Worm (Caenorhabditis elegans) whole organism, early embryonic: ENCODE data around the gene F55E10.4.

Experiments used
- B0310.2 ChIP-seq: sonication (generic microtip); optimal IDR thresholded peaks from 2 replicates; lab custom pipeline; 2016; ENCODE audit warnings: mild to moderate bottlenecking, missing genetic modification characterization, missing compliant biosample characterization
- ama-1 ChIP-seq: fragments of 150-350 bp; optimal IDR thresholded peaks from 2 replicates; lab custom pipeline; 2014
- hnd-1 ChIP-seq: sonication (generic microtip); optimal IDR thresholded peaks from 2 replicates; lab custom pipeline; 2016; ENCODE audit warnings: missing genetic modification characterization, missing compliant biosample characterization
- sea-1 ChIP-seq: fragments of 200-800 bp; sonication (Bioruptor generic); conservative IDR thresholded peaks from 2 replicates; pipeline ENCODE4 v1.3.6; 2022; ENCODE audit warnings: missing genetic modification characterization, missing compliant biosample characterization
- tbx-11 ChIP-seq: fragments of 200-800 bp; sonication (Bioruptor generic); IDR thresholded peaks from 2 replicates; pipeline ENCODE4 v1.3.6; 2022; ENCODE audit warnings: missing genetic modification characterization, missing compliant biosample characterization
- tbx-37 ChIP-seq: fragments of 200-800 bp; sonication (Bioruptor generic); conservative IDR thresholded peaks from 2 replicates; pipeline ENCODE4 v1.3.6; 2022; ENCODE audit warnings: missing genetic modification reagents, missing genetic modification characterization, missing compliant biosample characterization

ce11 chrX:8307600-8307999, 20.1 kb downstream of the F55E10.4 start, which contains the start of gene R09F10.5:
- TF ChIP-seq sea-1 (GFP tag; lab: Robert Waterston, UW) (no peak), hnd-1 (tag; lab: Kevin White, UChicago) (no peak), ama-1 (lab: Kevin White, UChicago) (no peak), B0310.2 (tag; lab: Kevin White, UChicago) (no peak), tbx-11 (GFP tag; lab: Robert Waterston, UW) (no peak), tbx-37 (GFP tag; lab: Robert Waterston, UW) (no peak)
